Fruit fly (Drosophila melanogaster): Measurements from ENCODE around the gene Him.

DNA sequence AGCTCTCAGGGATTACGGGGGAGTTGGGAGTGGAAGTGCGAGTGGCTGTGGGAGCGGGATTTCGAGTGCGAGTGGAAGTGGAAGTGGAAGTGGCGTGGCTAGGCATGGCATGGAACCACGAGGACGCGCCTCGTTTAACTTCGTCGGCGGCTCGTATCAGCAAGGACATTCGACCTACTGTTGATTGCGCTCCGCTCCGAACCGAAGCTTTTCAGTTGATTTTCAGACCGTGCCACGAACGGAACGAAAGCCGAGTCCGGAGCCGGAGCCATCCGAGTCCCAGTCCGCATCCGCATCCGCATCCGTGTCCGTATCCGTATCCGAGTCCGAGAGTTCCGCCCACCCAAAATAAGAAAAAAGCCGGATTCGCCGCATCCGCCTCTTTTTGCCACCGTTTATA is 23.3 kb upstream of the Him start:
- no peak for TF ChIP-seq Blimp-1 (GFP tag; optimal IDR thresholded peaks at IDR 0.05)
- TF ChIP-seq CG4318 (GFP tag; optimal IDR thresholded peaks at IDR 0.05), result no peak
- TF ChIP-seq dsx (GFP tag; optimal IDR thresholded peaks at IDR 0.05; ENCODE audit: poor library complexity, severe bottlenecking), result no peak

Measured in whole organism, prepupa.